Worm (Caenorhabditis elegans) whole organism, late embryonic: Measurements from ENCODE around the gene clec-47.

Experiments
- C08G9.2 ChIP-seq: sonication (generic microtip); optimal IDR thresholded peaks from 2 replicates; lab custom pipeline; 2016; ENCODE audit warnings: mild to moderate bottlenecking, missing genetic modification characterization, moderate library complexity, missing compliant biosample characterization
- C38D4.7 ChIP-seq: fragments of 200-800 bp; sonication (Bioruptor generic); optimal IDR thresholded peaks from 2 replicates; lab custom pipeline; 2018; ENCODE audit warnings: mild to moderate bottlenecking, missing genetic modification characterization, moderate library complexity, missing compliant biosample characterization
- K02D7.2 ChIP-seq: sonication (generic microtip); optimal IDR thresholded peaks from 2 replicates; lab custom pipeline; 2017; ENCODE audit warnings: mild to moderate bottlenecking, missing genetic modification characterization, missing compliant biosample characterization
- T23F11.4 ChIP-seq: fragments of 200-800 bp; sonication (Bioruptor generic); optimal IDR thresholded peaks from 2 replicates; lab custom pipeline; 2018; ENCODE audit warnings: mild to moderate bottlenecking, missing genetic modification characterization, missing compliant biosample characterization
- ama-1 ChIP-seq: fragments of 150-350 bp; optimal IDR thresholded peaks from 2 replicates; lab custom pipeline; 2014
- ceh-14 ChIP-seq: sonication (generic microtip); optimal IDR thresholded peaks from 2 replicates; lab custom pipeline; 2016; ENCODE audit warnings: missing genotype, missing genetic modification characterization, missing compliant biosample characterization
- ceh-18 ChIP-seq: sonication (generic microtip); optimal IDR thresholded peaks from 2 replicates; lab custom pipeline; 2016; ENCODE audit warnings: missing genetic modification characterization, missing compliant biosample characterization
- ceh-2 ChIP-seq: sonication (generic microtip); optimal IDR thresholded peaks from 2 replicates; lab custom pipeline; 2016; ENCODE audit warnings: missing genotype, missing genetic modification characterization, missing compliant biosample characterization
- ceh-24 ChIP-seq: sonication (generic microtip); optimal IDR thresholded peaks from 2 replicates; lab custom pipeline; 2016; ENCODE audit warnings: mild to moderate bottlenecking, missing genetic modification characterization, missing compliant biosample characterization
- ceh-30 ChIP-seq: fragments of 150-350 bp; optimal IDR thresholded peaks from 2 replicates; lab custom pipeline; 2014; ENCODE audit warnings: missing biosample characterization, missing genetic modification characterization
- ceh-31 ChIP-seq: sonication (generic microtip); optimal IDR thresholded peaks from 2 replicates; lab custom pipeline; 2016; ENCODE audit warnings: missing genetic modification characterization, missing compliant biosample characterization
- ceh-34 ChIP-seq: sonication (generic microtip); optimal IDR thresholded peaks from 2 replicates; lab custom pipeline; 2016; ENCODE audit warnings: mild to moderate bottlenecking, missing genetic modification characterization, missing compliant biosample characterization
- ceh-45 ChIP-seq: fragments of 200-800 bp; sonication (Bioruptor generic); IDR thresholded peaks from 2 replicates; pipeline ENCODE4 v1.3.6; 2022; ENCODE audit warnings: missing genetic modification reagents, missing genetic modification characterization, missing compliant biosample characterization
- ceh-48 ChIP-seq: sonication (generic microtip); optimal IDR thresholded peaks from 2 replicates; lab custom pipeline; 2016; ENCODE audit warnings: missing genetic modification characterization, inconsistent platforms, missing compliant biosample characterization
- ceh-6 ChIP-seq: fragments of 200-800 bp; sonication (Bioruptor generic); optimal IDR thresholded peaks from 2 replicates; lab custom pipeline; 2018; ENCODE audit warnings: mild to moderate bottlenecking, missing genetic modification characterization, missing compliant biosample characterization
- che-1 ChIP-seq: sonication (generic microtip); optimal IDR thresholded peaks from 2 replicates; lab custom pipeline; 2016; ENCODE audit warnings: mild to moderate bottlenecking, missing genetic modification characterization, missing compliant biosample characterization
- dmd-4 ChIP-seq: sonication (generic microtip); optimal IDR thresholded peaks from 2 replicates; lab custom pipeline; 2016; ENCODE audit warnings: borderline replicate concordance, missing genetic modification characterization, missing compliant biosample characterization
- elt-2 ChIP-seq: sonication (generic microtip); optimal IDR thresholded peaks from 2 replicates; lab custom pipeline; 2016; ENCODE audit warnings: missing genetic modification reagents, missing genetic modification characterization, missing compliant biosample characterization
- elt-4 ChIP-seq: sonication (generic microtip); optimal IDR thresholded peaks from 2 replicates; lab custom pipeline; 2016; ENCODE audit warnings: missing genetic modification characterization, missing compliant biosample characterization
- ets-4 ChIP-seq: sonication (generic microtip); optimal IDR thresholded peaks from 2 replicates; lab custom pipeline; 2016; ENCODE audit warnings: missing genetic modification characterization, missing compliant biosample characterization
- eyg-1 ChIP-seq: sonication (generic microtip); optimal IDR thresholded peaks from 2 replicates; lab custom pipeline; 2016; ENCODE audit warnings: missing genotype, missing genetic modification characterization, missing compliant biosample characterization
- fkh-10 ChIP-seq: fragments of 150-350 bp; optimal IDR thresholded peaks from 2 replicates; lab custom pipeline; 2014; ENCODE audit warnings: missing biosample characterization, missing genetic modification reagents, missing genetic modification characterization
- gmeb-2 ChIP-seq: sonication (generic microtip); optimal IDR thresholded peaks from 2 replicates; lab custom pipeline; 2016; ENCODE audit warnings: missing genetic modification characterization, inconsistent platforms, missing compliant biosample characterization
- hlh-6 ChIP-seq: sonication (generic microtip); optimal IDR thresholded peaks from 2 replicates; lab custom pipeline; 2016; ENCODE audit warnings: missing genotype, missing genetic modification characterization, missing compliant biosample characterization
- hlh-8 ChIP-seq: sonication (generic microtip); optimal IDR thresholded peaks from 2 replicates; lab custom pipeline; 2016; ENCODE audit warnings: missing genotype, missing genetic modification characterization, missing compliant biosample characterization
- nhr-11 ChIP-seq: fragments of 150-350 bp; optimal IDR thresholded peaks from 2 replicates; lab custom pipeline; 2014; ENCODE audit warnings: missing biosample characterization, missing genetic modification characterization
- npax-4 ChIP-seq: sonication (generic microtip); optimal IDR thresholded peaks from 2 replicates; lab custom pipeline; 2016; ENCODE audit warnings: missing genetic modification characterization, missing compliant biosample characterization
- pax-1 ChIP-seq: fragments of 150-350 bp; optimal IDR thresholded peaks from 2 replicates; lab custom pipeline; 2014; ENCODE audit warnings: missing biosample characterization, missing genetic modification characterization
- pha-2 ChIP-seq: sonication (generic microtip); optimal IDR thresholded peaks from 2 replicates; lab custom pipeline; 2017; ENCODE audit warnings: mild to moderate bottlenecking, missing genetic modification characterization, missing compliant biosample characterization
- pha-4 ChIP-seq: fragments of 150-350 bp; optimal IDR thresholded peaks from 2 replicates; lab custom pipeline; 2018; ENCODE audit warnings: missing biosample characterization, missing genetic modification reagents, missing genetic modification characterization
- ref-2 ChIP-seq: sonication (generic microtip); optimal IDR thresholded peaks from 2 replicates; lab custom pipeline; 2016; ENCODE audit warnings: missing genetic modification characterization, missing compliant biosample characterization
- sdc-2 ChIP-seq: sonication (generic microtip); optimal IDR thresholded peaks from 2 replicates; lab custom pipeline; 2016; ENCODE audit warnings: missing genotype, missing genetic modification characterization, missing compliant biosample characterization
- sox-2 ChIP-seq: fragments of 200-800 bp; sonication (Bioruptor generic); IDR thresholded peaks from 2 replicates; pipeline ENCODE4 v1.3.6; 2022; ENCODE audit warnings: missing genetic modification reagents, missing genetic modification characterization, missing compliant biosample characterization
- syd-9 ChIP-seq: sonication (generic microtip); optimal IDR thresholded peaks from 2 replicates; lab custom pipeline; 2016; ENCODE audit warnings: mild to moderate bottlenecking, missing genetic modification characterization, moderate library complexity, missing compliant biosample characterization
- tbx-2 ChIP-seq: sonication (generic microtip); optimal IDR thresholded peaks from 2 replicates; lab custom pipeline; 2016; ENCODE audit warnings: missing genetic modification characterization, missing compliant biosample characterization
- unc-3 ChIP-seq, 2 experiments: fragments of 200-800 bp in 1 of 2; sonication (Bioruptor generic) in 1 of 2; sonication (generic microtip) in 1 of 2; conservative IDR thresholded peaks in 1 of 2; optimal IDR thresholded peaks in 1 of 2; 2 replicates each; pipeline versions ENCODE4 v1.3.6 to Lab custom; 2016 to 2022; ENCODE audit warnings: missing compliant biosample characterization in 2 of 2, missing genetic modification characterization in 2 of 2, missing genetic modification reagents in 1 of 2
- unc-42 ChIP-seq: sonication (generic microtip); optimal IDR thresholded peaks from 2 replicates; lab custom pipeline; 2016; ENCODE audit warnings: missing genotype, missing genetic modification characterization, missing compliant biosample characterization
- unc-86 ChIP-seq: sonication (generic microtip); optimal IDR thresholded peaks from 2 replicates; lab custom pipeline; 2016; ENCODE audit warnings: missing genetic modification characterization, missing compliant biosample characterization
- ztf-16 ChIP-seq: sonication (generic microtip); optimal IDR thresholded peaks from 2 replicates; lab custom pipeline; 2017; ENCODE audit warnings: missing genetic modification characterization, missing compliant biosample characterization

clec-47 gene

DNA sequence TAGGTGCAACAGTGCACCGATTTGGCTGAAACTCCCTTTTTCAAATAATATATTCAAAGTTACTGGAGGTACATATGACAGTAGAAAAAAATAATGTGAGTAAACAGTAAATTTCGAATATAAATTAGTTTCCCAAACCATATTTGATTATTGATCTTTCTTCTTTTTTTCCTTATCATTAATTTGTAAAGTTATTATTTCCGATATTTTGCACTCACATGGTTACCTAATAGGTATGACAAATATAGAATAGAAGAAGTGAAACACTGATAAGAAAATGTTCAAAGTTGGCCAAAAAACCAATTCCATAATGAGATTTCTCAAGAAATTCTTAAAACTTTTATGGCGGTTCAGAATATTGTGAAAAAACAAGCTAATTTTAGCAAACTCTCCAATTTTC lies 35.7 kb upstream of the clec-47 start:
- TF ChIP-seq ceh-45 (GFP tag; lab: Robert Waterston, UW) (no peak), eyg-1 (tag; lab: Kevin White, UChicago) (no peak), sox-2 (GFP tag; lab: Robert Waterston, UW) (no peak), nhr-11 (no peak), ceh-48 (tag; lab: Kevin White, UChicago) (no peak), hlh-6 (tag; lab: Kevin White, UChicago) (no peak), tbx-2 (tag; lab: Kevin White, UChicago) (no peak), ztf-16 (tag; lab: Kevin White, UChicago) (no peak), T23F11.4 (GFP tag; lab: Kevin White, UChicago) (no peak), ceh-14 (tag; lab: Kevin White, UChicago) (no peak), hlh-8 (tag; lab: Kevin White, UChicago) (no peak), unc-42 (no peak), elt-4 (tag; lab: Kevin White, UChicago) (no peak), unc-86 (tag; lab: Kevin White, UChicago) (no peak), ref-2 (tag; lab: Kevin White, UChicago) (no peak), elt-2 (no peak), npax-4 (no peak), ceh-2 (tag; lab: Kevin White, UChicago) (no peak), ets-4 (tag; lab: Kevin White, UChicago) (no peak)

- TF ChIP-seq C08G9.2 (no peak), pha-2 (tag; lab: Kevin White, UChicago) (no peak), ceh-31 (tag; lab: Kevin White, UChicago) (no peak), fkh-10 (GFP tag; lab: Kevin White, UChicago) (no peak), ceh-18 (tag; lab: Kevin White, UChicago) (no peak), elt-4 (tag; lab: Kevin White, UChicago) (no peak), ceh-34 (tag; lab: Kevin White, UChicago) (no peak), pha-4 (tag; lab: Kevin White, UChicago) (no peak), dmd-4 (tag; lab: Kevin White, UChicago) (no peak), tbx-2 (tag; lab: Kevin White, UChicago) (no peak), ceh-30 (tag; lab: Kevin White, UChicago) (no peak), ceh-48 (tag; lab: Kevin White, UChicago) (no peak), syd-9 (no peak), eyg-1 (tag; lab: Kevin White, UChicago) (no peak), pax-1 (tag; lab: Kevin White, UChicago) (no peak), ceh-2 (tag; lab: Kevin White, UChicago) (no peak), ama-1 (lab: Kevin White, UChicago) (no peak)
Observed at ce11 chrV:15140247-15140646, 35.3 kb upstream of the clec-47 start, which contains the start of gene K08F9.3. Gene K08F9.3 (plus strand): TSS chrV:15140547.

DNA sequence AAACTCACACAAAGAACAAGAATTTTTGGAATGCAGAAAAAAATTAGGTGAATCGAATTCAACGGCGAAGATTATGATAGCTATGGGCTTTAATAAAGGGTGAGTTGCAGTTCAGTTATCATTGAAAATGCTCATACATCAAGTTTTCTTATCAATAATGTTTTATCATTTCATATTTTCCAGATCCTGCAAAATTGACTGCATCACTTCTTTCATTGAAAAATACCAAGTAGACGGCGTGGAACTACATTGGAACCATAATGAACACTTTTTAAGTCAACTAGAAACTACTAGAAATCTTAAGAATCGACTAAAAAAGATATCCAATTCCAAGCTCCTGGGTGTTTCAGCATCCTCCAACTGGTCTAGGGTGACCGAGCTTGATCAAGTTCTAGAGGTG lies 32.3 kb upstream of the clec-47 start, which contains the start of gene K08F9.1:
K08F9.1 (minus strand) TSS at position 101 of the 400 bp plus-strand sequence.
- no peak for TF ChIP-seq unc-3 (GFP tag; conservative IDR thresholded peaks at IDR 0.05; lab: Robert Waterston, UW)
- no peak for TF ChIP-seq unc-3 (tag; optimal IDR thresholded peaks at IDR 0.05; lab: Kevin White, UChicago)
- TF ChIP-seq che-1: no peak
- TF ChIP-seq gmeb-2: no peak
- TF ChIP-seq eyg-1 (tag; lab: Kevin White, UChicago): no peak
- no peak for TF ChIP-seq ztf-16 (tag; lab: Kevin White, UChicago)
- TF ChIP-seq C08G9.2: no peak
- no peak for TF ChIP-seq K02D7.2 (tag; lab: Kevin White, UChicago)
- TF ChIP-seq ceh-6: no peak

- TF ChIP-seq pax-1 (tag; lab: Kevin White, UChicago): peak; percentile 54
- no peak for TF ChIP-seq elt-2
- TF ChIP-seq ceh-24 (tag; lab: Kevin White, UChicago): no peak
- no peak for TF ChIP-seq pha-2 (tag; lab: Kevin White, UChicago)
- no peak for TF ChIP-seq ceh-30 (tag; lab: Kevin White, UChicago)
- TF ChIP-seq ceh-31 (tag; lab: Kevin White, UChicago): peak; percentile 16
- TF ChIP-seq C38D4.7 (GFP tag; lab: Kevin White, UChicago): no peak
- no peak for TF ChIP-seq tbx-2 (tag; lab: Kevin White, UChicago)
- TF ChIP-seq npax-4: no peak
- no peak for TF ChIP-seq sdc-2 (tag; lab: Kevin White, UChicago)
- TF ChIP-seq, all 69 proteins: peak for 2
Observed at ce11 chrV:15143798-15144197, 31.8 kb upstream of the clec-47 start, which contains the start of gene K08F9.4. Gene K08F9.4 (plus strand): TSS chrV:15144019.
